Fruit fly (Drosophila melanogaster): Measurements from ENCODE around the gene CG31296.

- no peak for TF ChIP-seq Mnt (GFP tag; optimal IDR thresholded peaks at IDR 0.05)
- TF ChIP-seq toe (GFP tag; optimal IDR thresholded peaks at IDR 0.05) = no peak
- TF ChIP-seq Clk (GFP tag; optimal IDR thresholded peaks at IDR 0.05) = no peak
- TF ChIP-seq CG11617 (GFP tag; optimal IDR thresholded peaks at IDR 0.05) = no peak
- no peak for TF ChIP-seq kay (GFP tag; ENCODE audit: borderline replicate concordance)
- no peak for TF ChIP-seq CG7101 (tag; optimal IDR thresholded peaks at IDR 0.05)
- no peak for TF ChIP-seq CG5204 (GFP tag; optimal IDR thresholded peaks at IDR 0.05)
- no peak for TF ChIP-seq CG7045 (GFP tag; optimal IDR thresholded peaks at IDR 0.05)
- no peak for TF ChIP-seq Crg-1 (GFP tag; optimal IDR thresholded peaks at IDR 0.05)
- no peak for TF ChIP-seq Hr96 (GFP tag; optimal IDR thresholded peaks at IDR 0.05)
Measured at dm6 chr3R:15481606-15482005, 49.7 kb downstream of the CG31296 start, which contains the start of gene B9d1.

All from whole organism, adult.